Worm (Caenorhabditis elegans) whole organism, early embryonic: ENCODE results near the gene F47D12.6.

Experiments
- B0310.2 ChIP-seq: sonication (generic microtip); optimal IDR thresholded peaks from 2 replicates; lab custom pipeline; 2016; ENCODE audit warnings: mild to moderate bottlenecking, missing genetic modification characterization, missing compliant biosample characterization
- F13C5.2 ChIP-seq: sonication (generic microtip); optimal IDR thresholded peaks from 2 replicates; lab custom pipeline; 2017; ENCODE audit warnings: mild to moderate bottlenecking, missing genetic modification characterization, inconsistent platforms, missing compliant biosample characterization
- aly-1 ChIP-seq: sonication (generic microtip); optimal IDR thresholded peaks from 2 replicates; lab custom pipeline; 2016; ENCODE audit warnings: missing genetic modification characterization, missing compliant biosample characterization
- ama-1 ChIP-seq: fragments of 150-350 bp; optimal IDR thresholded peaks from 2 replicates; lab custom pipeline; 2014
- ceh-13 ChIP-seq: fragments of 200-800 bp; sonication (Bioruptor generic); optimal IDR thresholded peaks from 2 replicates; lab custom pipeline; 2018; ENCODE audit warnings: mild to moderate bottlenecking, missing genetic modification characterization, missing compliant biosample characterization
- ceh-36 ChIP-seq: sonication (generic microtip); optimal IDR thresholded peaks from 2 replicates; lab custom pipeline; 2016; ENCODE audit warnings: missing genetic modification characterization, inconsistent platforms, missing compliant biosample characterization
- ets-7 ChIP-seq: sonication (generic microtip); optimal IDR thresholded peaks from 2 replicates; lab custom pipeline; 2016; ENCODE audit warnings: missing genotype, missing genetic modification characterization, missing compliant biosample characterization
- flt-1 ChIP-seq: fragments of 200-800 bp; sonication (Bioruptor generic); IDR thresholded peaks from 2 replicates; pipeline ENCODE4 v1.3.6; 2022; ENCODE audit warnings: missing genetic modification characterization, missing compliant biosample characterization
- hmbx-1 ChIP-seq: sonication (generic microtip); optimal IDR thresholded peaks from 2 replicates; lab custom pipeline; 2016; ENCODE audit warnings: mild to moderate bottlenecking, missing genetic modification characterization, missing compliant biosample characterization
- hmg-4 ChIP-seq: fragments of 200-800 bp; sonication (Bioruptor generic); optimal IDR thresholded peaks from 2 replicates; lab custom pipeline; 2018; ENCODE audit warnings: mild to moderate bottlenecking, missing genetic modification characterization, missing compliant biosample characterization
- hnd-1 ChIP-seq: sonication (generic microtip); optimal IDR thresholded peaks from 2 replicates; lab custom pipeline; 2016; ENCODE audit warnings: missing genetic modification characterization, missing compliant biosample characterization
- pes-1 ChIP-seq: fragments of 200-800 bp; sonication (Bioruptor generic); IDR thresholded peaks from 2 replicates; pipeline ENCODE4 v1.3.6; 2022; ENCODE audit warnings: missing genetic modification reagents, missing genetic modification characterization, missing compliant biosample characterization
- scrt-1 ChIP-seq: fragments of 200-800 bp; sonication (Bioruptor generic); IDR thresholded peaks from 2 replicates; pipeline ENCODE4 v1.3.6; 2022; ENCODE audit warnings: missing genetic modification characterization, missing compliant biosample characterization
- sea-1 ChIP-seq: fragments of 200-800 bp; sonication (Bioruptor generic); conservative IDR thresholded peaks from 2 replicates; pipeline ENCODE4 v1.3.6; 2022; ENCODE audit warnings: missing genetic modification characterization, missing compliant biosample characterization
- tbx-11 ChIP-seq: fragments of 200-800 bp; sonication (Bioruptor generic); IDR thresholded peaks from 2 replicates; pipeline ENCODE4 v1.3.6; 2022; ENCODE audit warnings: missing genetic modification characterization, missing compliant biosample characterization
- tbx-37 ChIP-seq: fragments of 200-800 bp; sonication (Bioruptor generic); conservative IDR thresholded peaks from 2 replicates; pipeline ENCODE4 v1.3.6; 2022; ENCODE audit warnings: missing genetic modification reagents, missing genetic modification characterization, missing compliant biosample characterization
- tra-4 ChIP-seq: sonication (generic microtip); optimal IDR thresholded peaks from 2 replicates; lab custom pipeline; 2017; ENCODE audit warnings: missing genetic modification characterization, missing compliant biosample characterization

The F47D12.6 gene

ce11 chrIII:6298131-6298530, 11.0 kb upstream of the F47D12.6 start, which contains the start of gene F47D12.3:
TSS of gene F47D12.3 (plus strand) at chrIII:6298461.
- TF ChIP-seq tbx-11 (GFP tag; lab: Robert Waterston, UW) = no peak
- no peak for TF ChIP-seq sea-1 (GFP tag; lab: Robert Waterston, UW)
- no peak for TF ChIP-seq ceh-13 (GFP tag; lab: Kevin White, UChicago)

- TF ChIP-seq ceh-36 (no peak), ceh-13 (GFP tag; lab: Kevin White, UChicago) (no peak), tbx-11 (GFP tag; lab: Robert Waterston, UW) (no peak), tra-4 (tag; lab: Kevin White, UChicago) (no peak), hmbx-1 (tag; lab: Kevin White, UChicago) (no peak), sea-1 (GFP tag; lab: Robert Waterston, UW) (no peak), hmg-4 (GFP tag; lab: Kevin White, UChicago) (no peak), ama-1 (lab: Kevin White, UChicago) (no peak), scrt-1 (GFP tag; lab: Robert Waterston, UW) (no peak), tbx-37 (GFP tag; lab: Robert Waterston, UW) (no peak), pes-1 (GFP tag; lab: Robert Waterston, UW) (no peak), hnd-1 (no peak), ets-7 (tag; lab: Kevin White, UChicago) (no peak), aly-1 (tag; lab: Kevin White, UChicago) (no peak), flt-1 (GFP tag; lab: Robert Waterston, UW) (no peak), B0310.2 (tag; lab: Kevin White, UChicago) (no peak), F13C5.2 (tag; lab: Kevin White, UChicago) (no peak)
These were observed 10.5 kb upstream of the F47D12.6 start for ce11 chrIII:6297599-6297998.

- TF ChIP-seq tbx-37 (GFP tag; lab: Robert Waterston, UW) (no peak), tbx-11 (GFP tag; lab: Robert Waterston, UW) (no peak), ceh-13 (GFP tag; lab: Kevin White, UChicago) (no peak), sea-1 (GFP tag; lab: Robert Waterston, UW) (no peak), scrt-1 (GFP tag; lab: Robert Waterston, UW) (no peak), ceh-36 (no peak), B0310.2 (tag; lab: Kevin White, UChicago) (no peak), ets-7 (tag; lab: Kevin White, UChicago) (no peak), hmg-4 (GFP tag; lab: Kevin White, UChicago) (no peak), aly-1 (tag; lab: Kevin White, UChicago) (no peak), flt-1 (GFP tag; lab: Robert Waterston, UW) (no peak), ama-1 (lab: Kevin White, UChicago) (no peak), tra-4 (tag; lab: Kevin White, UChicago) (no peak)
These were observed 9.0 kb upstream of the F47D12.6 start, which contains the start of gene F47D12.7 for ce11 chrIII:6295972-6296700. TSS of gene F47D12.7 (minus strand) at chrIII:6296022.

- TF ChIP-seq ama-1 (lab: Kevin White, UChicago) = no peak
- no peak for TF ChIP-seq aly-1 (tag; lab: Kevin White, UChicago)
- no peak for TF ChIP-seq tbx-37 (GFP tag; lab: Robert Waterston, UW)
- no peak for TF ChIP-seq scrt-1 (GFP tag; lab: Robert Waterston, UW)
- TF ChIP-seq sea-1 (GFP tag; lab: Robert Waterston, UW) = no peak
- TF ChIP-seq ceh-36 = no peak
- no peak for TF ChIP-seq flt-1 (GFP tag; lab: Robert Waterston, UW)
- no peak for TF ChIP-seq hmg-4 (GFP tag; lab: Kevin White, UChicago)
- no peak for TF ChIP-seq F13C5.2 (tag; lab: Kevin White, UChicago)
- no peak for TF ChIP-seq B0310.2 (tag; lab: Kevin White, UChicago)
- no peak for TF ChIP-seq ets-7 (tag; lab: Kevin White, UChicago)
- TF ChIP-seq ceh-13 (GFP tag; lab: Kevin White, UChicago) = no peak
- no peak for TF ChIP-seq hmbx-1 (tag; lab: Kevin White, UChicago)
- TF ChIP-seq pes-1 (GFP tag; lab: Robert Waterston, UW) = no peak
- no peak for TF ChIP-seq tbx-11 (GFP tag; lab: Robert Waterston, UW)
- TF ChIP-seq tra-4 (tag; lab: Kevin White, UChicago) = no peak
- TF ChIP-seq hnd-1 = no peak
These were observed 3.5 kb upstream of the F47D12.6 start for ce11 chrIII:6290469-6291182.

ce11 chrIII:6289366-6289765, 2.3 kb upstream of the F47D12.6 start:
- TF ChIP-seq ama-1 (lab: Kevin White, UChicago) (no peak), hmbx-1 (tag; lab: Kevin White, UChicago) (no peak), aly-1 (tag; lab: Kevin White, UChicago) (no peak), scrt-1 (GFP tag; lab: Robert Waterston, UW) (no peak), tra-4 (tag; lab: Kevin White, UChicago) (no peak), tbx-11 (GFP tag; lab: Robert Waterston, UW) (no peak), tbx-37 (GFP tag; lab: Robert Waterston, UW) (no peak), ceh-36 (no peak), ceh-13 (GFP tag; lab: Kevin White, UChicago) (no peak), flt-1 (GFP tag; lab: Robert Waterston, UW) (no peak), B0310.2 (tag; lab: Kevin White, UChicago) (no peak), hmg-4 (GFP tag; lab: Kevin White, UChicago) (no peak), pes-1 (GFP tag; lab: Robert Waterston, UW) (no peak), F13C5.2 (tag; lab: Kevin White, UChicago) (no peak), sea-1 (GFP tag; lab: Robert Waterston, UW) (no peak), hnd-1 (no peak), ets-7 (tag; lab: Kevin White, UChicago) (no peak)

- no peak for TF ChIP-seq aly-1 (tag; lab: Kevin White, UChicago)
- no peak for TF ChIP-seq F13C5.2 (tag; lab: Kevin White, UChicago)
- TF ChIP-seq sea-1 (GFP tag; lab: Robert Waterston, UW) = no peak
- no peak for TF ChIP-seq pes-1 (GFP tag; lab: Robert Waterston, UW)
- TF ChIP-seq ceh-13 (GFP tag; lab: Kevin White, UChicago) = no peak
- no peak for TF ChIP-seq scrt-1 (GFP tag; lab: Robert Waterston, UW)
- no peak for TF ChIP-seq ama-1 (lab: Kevin White, UChicago)
- TF ChIP-seq hnd-1 = no peak
- TF ChIP-seq hmbx-1 (tag; lab: Kevin White, UChicago) = no peak
- no peak for TF ChIP-seq ceh-36
- TF ChIP-seq flt-1 (GFP tag; lab: Robert Waterston, UW) = no peak
These were observed 1.2 kb downstream of the F47D12.6 start, which contains the start of gene gadr-3 for ce11 chrIII:6285890-6286289. TSS of gene gadr-3 (minus strand) at chrIII:6285990.
